Fruit fly (Drosophila melanogaster): ENCODE results near the gene CG17026.

CG17026 gene

DNA sequence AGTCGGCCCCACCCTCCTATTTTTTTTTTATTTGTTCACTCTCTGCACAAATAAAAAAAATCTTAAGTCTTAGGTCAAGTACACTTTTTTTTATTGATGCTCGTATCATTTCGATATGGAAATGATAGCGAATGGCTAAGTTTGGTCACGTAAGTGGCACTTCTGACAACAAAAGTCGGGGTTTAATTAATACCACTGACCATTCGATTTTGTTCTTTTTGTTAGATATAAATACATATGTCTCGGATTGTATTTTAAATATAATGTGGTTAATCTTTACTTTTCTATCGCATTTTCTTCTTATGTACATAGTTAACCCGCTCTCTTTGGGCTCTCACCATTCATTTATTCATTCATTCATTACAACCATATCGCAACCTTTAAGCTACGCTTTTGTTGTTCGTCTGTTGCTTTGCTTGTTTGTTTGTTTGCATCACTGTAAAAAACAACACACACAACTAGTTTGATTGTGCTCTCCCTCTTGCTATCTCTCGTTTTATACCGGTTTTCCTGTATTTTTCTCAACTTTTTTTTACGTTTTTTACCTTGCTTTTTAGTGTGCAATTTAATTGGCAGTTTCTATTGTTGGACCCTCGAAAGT, 27.0 kb downstream of the CG17026 start (continued):
- TF ChIP-seq hbn (GFP tag; IDR thresholded peaks at IDR 0.05; ENCODE audit: partially characterized antibody) (no peak), CG3163 (GFP tag; optimal IDR thresholded peaks at IDR 0.05) (no peak), dan (GFP tag; IDR thresholded peaks at IDR 0.05) (no peak), CG10267 (tag; optimal IDR thresholded peaks at IDR 0.05) (no peak), Trl (optimal IDR thresholded peaks at IDR 0.05) (peak in 1 of 2 experiments; percentile 18), Trl (GFP tag; optimal IDR thresholded peaks at IDR 0.05) (no peak), CG8281 (tag; optimal IDR thresholded peaks at IDR 0.05) (peak; percentile 98), scrt (GFP tag; optimal IDR thresholded peaks at IDR 0.05) (no peak), CG31365 (tag; optimal IDR thresholded peaks at IDR 0.05) (no peak), lilli (GFP tag; optimal IDR thresholded peaks at IDR 0.05) (peak; percentile 1), CG10209 (GFP tag; optimal IDR thresholded peaks at IDR 0.05) (no peak), ato (GFP tag; IDR thresholded peaks at IDR 0.05; ENCODE audit: partially characterized antibody) (no peak), Camta (GFP tag; optimal IDR thresholded peaks at IDR 0.05) (no peak), abd-A (tag; optimal IDR thresholded peaks at IDR 0.05) (peak; percentile 14), CG32772 (GFP tag; IDR thresholded peaks at IDR 0.05) (no peak), Max (GFP tag; optimal IDR thresholded peaks at IDR 0.05) (no peak), Hr51 (GFP tag; optimal IDR thresholded peaks at IDR 0.05) (peak in 1 of 2 experiments; percentile 25), sim (GFP tag; IDR thresholded peaks at IDR 0.05) (no peak), crc (GFP tag; optimal IDR thresholded peaks at IDR 0.05) (peak; percentile 5), B-H1 (GFP tag; IDR thresholded peaks at IDR 0.05) (no peak), CG7271 (tag; optimal IDR thresholded peaks at IDR 0.05) (no peak), fu2 (GFP tag; optimal IDR thresholded peaks at IDR 0.05) (no peak), CG6813 (GFP tag; optimal IDR thresholded peaks at IDR 0.05) (no peak), nerfin-1 (tag; optimal IDR thresholded peaks at IDR 0.05) (no peak), Dek (tag; optimal IDR thresholded peaks at IDR 0.05) (no peak), Spps (tag; optimal IDR thresholded peaks at IDR 0.05) (no peak), CG3407 (GFP tag; optimal IDR thresholded peaks at IDR 0.05) (no peak), Fer1 (GFP tag; optimal IDR thresholded peaks at IDR 0.05) (no peak), row (GFP tag; IDR thresholded peaks at IDR 0.05) (0 out of 3 replicates have a peak, but pooled peaks have one; percentile 10), Med (GFP tag) (peak; percentile 72), wek (GFP tag; optimal IDR thresholded peaks at IDR 0.05) (no peak), tup (GFP tag; optimal IDR thresholded peaks at IDR 0.05) (no peak), jigr1 (GFP tag; IDR thresholded peaks at IDR 0.05) (no peak), CG9437 (GFP tag; optimal IDR thresholded peaks at IDR 0.05) (no peak), Pdp1 (GFP tag; optimal IDR thresholded peaks at IDR 0.05) (peak in 1 of 2 experiments; percentile 10), emc (GFP tag; optimal IDR thresholded peaks at IDR 0.05) (no peak), CG17568 (GFP tag; optimal IDR thresholded peaks at IDR 0.05) (no peak), tna (GFP tag; IDR thresholded peaks at IDR 0.05; ENCODE audit: partially characterized antibody) (no peak), peb (GFP tag; IDR thresholded peaks at IDR 0.05) (no peak), Blimp-1 (GFP tag; optimal IDR thresholded peaks at IDR 0.05) (no peak), yki (optimal IDR thresholded peaks at IDR 0.05) (no peak), CG11456 (GFP tag; IDR thresholded peaks at IDR 0.05) (no peak), CG2712 (tag; optimal IDR thresholded peaks at IDR 0.05) (no peak), aop (GFP tag; IDR thresholded peaks at IDR 0.05) (no peak), HLH4C (GFP tag; IDR thresholded peaks at IDR 0.05; ENCODE audit: partially characterized antibody) (no peak), odd (GFP tag; optimal IDR thresholded peaks at IDR 0.05) (no peak), rib (GFP tag; IDR thresholded peaks at IDR 0.05) (no peak), eyg (GFP tag; optimal IDR thresholded peaks at IDR 0.05) (no peak), sima (GFP tag; optimal IDR thresholded peaks at IDR 0.05) (no peak), CG13894 (tag; optimal IDR thresholded peaks at IDR 0.05) (peak; percentile 4)

Data from whole organism, embryonic.